Fruit fly (Drosophila melanogaster): ENCODE results near the gene CG33272.

CG33272 gene

DNA sequence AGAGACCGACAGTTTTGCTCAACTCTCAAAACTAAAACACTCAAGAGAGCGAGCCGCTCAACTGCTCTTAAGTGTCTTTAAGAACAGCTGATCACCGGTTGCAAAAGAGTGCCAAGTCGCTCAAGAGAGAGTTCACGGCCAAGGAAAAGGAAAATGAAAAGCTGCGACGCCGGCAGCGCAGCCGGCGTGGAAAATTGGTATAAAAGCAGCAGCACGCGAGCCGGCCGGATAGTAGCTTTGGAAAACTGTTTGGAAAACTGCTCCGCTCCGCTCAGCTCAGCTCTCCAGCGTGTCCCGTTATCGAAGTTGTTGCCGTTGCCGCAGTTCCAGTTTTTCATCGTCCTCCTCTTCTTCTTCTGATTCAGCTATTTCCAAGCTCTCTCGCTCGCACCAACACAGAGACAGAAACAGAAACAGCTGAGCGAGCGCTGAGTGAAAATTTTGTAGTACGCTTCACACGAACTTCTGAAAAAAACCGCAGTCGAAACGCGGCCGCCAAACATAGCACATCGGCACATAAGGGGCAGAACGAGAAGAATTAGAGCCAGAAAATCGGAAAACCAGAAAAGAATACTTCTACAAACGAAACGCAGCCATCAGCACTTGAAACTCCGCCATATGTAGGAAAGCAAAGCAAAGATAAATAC, 22.9 kb downstream of the CG33272 start, which contains the start of gene chrb (continued):
- TF ChIP-seq CG17802 (tag; optimal IDR thresholded peaks at IDR 0.05) (peak; percentile 41), Poxn (GFP tag; IDR thresholded peaks at IDR 0.05) (no peak), CG3407 (GFP tag; optimal IDR thresholded peaks at IDR 0.05) (peak; percentile 87), CG7963 (GFP tag; IDR thresholded peaks at IDR 0.05; ENCODE audit: partially characterized antibody) (0 out of 3 replicates have a peak, but pooled peaks have one; percentile 38), CG15073 (GFP tag; optimal IDR thresholded peaks at IDR 0.05) (no peak), bsh (GFP tag; optimal IDR thresholded peaks at IDR 0.05) (peak; percentile 52 to 53), B-H1 (GFP tag; IDR thresholded peaks at IDR 0.05) (no peak), zen (tag; optimal IDR thresholded peaks at IDR 0.05) (no peak), CG14441 (GFP tag; IDR thresholded peaks at IDR 0.05) (no peak), Taf1 (GFP tag; IDR thresholded peaks at IDR 0.05) (no peak), sqz (GFP tag; optimal IDR thresholded peaks at IDR 0.05) (peak; percentile 93), D19B (GFP tag; optimal IDR thresholded peaks at IDR 0.05) (no peak), CG1647 (GFP tag; optimal IDR thresholded peaks at IDR 0.05) (no peak), exex (tag; optimal IDR thresholded peaks at IDR 0.05) (peak; percentile 31), CG2678 (tag; optimal IDR thresholded peaks at IDR 0.05) (peak; percentile 47), CG4282 (GFP tag; optimal IDR thresholded peaks at IDR 0.05) (peak; percentile 43), CG16813 (GFP tag; IDR thresholded peaks at IDR 0.05; ENCODE audit: partially characterized antibody) (peak; percentile 43; the same call in 1 of the 3 replicates), gcm (GFP tag; optimal IDR thresholded peaks at IDR 0.05) (peak; percentile 41), CG10431 (GFP tag; optimal IDR thresholded peaks at IDR 0.05) (no peak), Elba2 (GFP tag; optimal IDR thresholded peaks at IDR 0.05) (no peak), CG18619 (GFP tag; optimal IDR thresholded peaks at IDR 0.05) (peak; percentile 17), B-H2 (GFP tag; optimal IDR thresholded peaks at IDR 0.05) (no peak), CG32767 (GFP tag; IDR thresholded peaks at IDR 0.05) (peak; percentile 50; the same call in 1 of the 2 replicates), Xbp1 (GFP tag; optimal IDR thresholded peaks at IDR 0.05) (peak; percentile 15), Opbp (GFP tag; IDR thresholded peaks at IDR 0.05; ENCODE audit: partially characterized antibody) (peak; percentile 77; the same call in 2 of the 3 replicates), CG17361 (GFP tag; IDR thresholded peaks at IDR 0.05) (no peak), CG11560 (tag; IDR thresholded peaks at IDR 0.05) (no peak), Dll (GFP tag; IDR thresholded peaks at IDR 0.05; ENCODE audit: partially characterized antibody) (0 out of 4 replicates have a peak, but pooled peaks have one; percentile 48), Ets65A (GFP tag) (no peak), CG1603 (tag; optimal IDR thresholded peaks at IDR 0.05) (peak; percentile 46), CG13287 (GFP tag; IDR thresholded peaks at IDR 0.05; ENCODE audit: partially characterized antibody) (peak; percentile 67), disco-r (GFP tag; optimal IDR thresholded peaks at IDR 0.05) (peak; percentile 4), scrt (GFP tag; optimal IDR thresholded peaks at IDR 0.05) (peak; percentile 69), Mes4 (GFP tag; optimal IDR thresholded peaks at IDR 0.05) (peak; percentile 50), CG4360 (GFP tag; IDR thresholded peaks at IDR 0.05) (peak; percentile 79), tna (GFP tag; IDR thresholded peaks at IDR 0.05; ENCODE audit: partially characterized antibody) (peak; percentile 52; the same call in 1 of the 2 replicates), CG42726 (GFP tag; IDR thresholded peaks at IDR 0.05; ENCODE audit: partially characterized antibody) (peak; percentile 71), CG7987 (GFP tag; optimal IDR thresholded peaks at IDR 0.05) (peak; percentile 72), CG12104 (GFP tag; optimal IDR thresholded peaks at IDR 0.05) (peak; percentile 25), ham (GFP tag; IDR thresholded peaks at IDR 0.05) (no peak), eve (GFP tag; optimal IDR thresholded peaks at IDR 0.05) (no peak), sna (GFP tag; IDR thresholded peaks at IDR 0.05; ENCODE audit: partially characterized antibody) (peak; percentile 70; the same call in 1 of the 2 replicates), Trl (optimal IDR thresholded peaks at IDR 0.05) (peak; percentile 95 to 98), Trl (GFP tag; optimal IDR thresholded peaks at IDR 0.05) (peak; percentile 76), Kr (GFP tag; optimal IDR thresholded peaks at IDR 0.05) (no peak), CG12744 (GFP tag; optimal IDR thresholded peaks at IDR 0.05) (no peak), shn (GFP tag; optimal IDR thresholded peaks at IDR 0.05) (peak; percentile 30), gce (GFP tag; IDR thresholded peaks at IDR 0.05) (peak; percentile 76; the same call in 1 of the 3 replicates), Nf-YA (GFP tag; IDR thresholded peaks at IDR 0.05) (no peak)
